Worm (Caenorhabditis elegans) whole organism, late embryonic: ENCODE data around the gene fzo-1.

Experiments used
- ama-1 ChIP-seq: fragments of 150-350 bp; optimal IDR thresholded peaks from 2 replicates; lab custom pipeline; 2014
- ceh-31 ChIP-seq: sonication (generic microtip); optimal IDR thresholded peaks from 2 replicates; lab custom pipeline; 2016; ENCODE audit warnings: missing genetic modification characterization, missing compliant biosample characterization
- dmd-4 ChIP-seq: sonication (generic microtip); optimal IDR thresholded peaks from 2 replicates; lab custom pipeline; 2016; ENCODE audit warnings: borderline replicate concordance, missing genetic modification characterization, missing compliant biosample characterization
- fkh-6 ChIP-seq: sonication (generic microtip); optimal IDR thresholded peaks from 2 replicates; lab custom pipeline; 2016; ENCODE audit warnings: missing genetic modification characterization, missing compliant biosample characterization
- hlh-15 ChIP-seq: sonication (generic microtip); optimal IDR thresholded peaks from 2 replicates; lab custom pipeline; 2016; ENCODE audit warnings: missing genetic modification characterization, missing compliant biosample characterization
- mec-3 ChIP-seq: sonication (generic microtip); optimal IDR thresholded peaks from 2 replicates; lab custom pipeline; 2016; ENCODE audit warnings: borderline replicate concordance, missing genetic modification characterization, missing compliant biosample characterization
- nhr-232 ChIP-seq: sonication (generic microtip); optimal IDR thresholded peaks from 2 replicates; lab custom pipeline; 2016; ENCODE audit warnings: missing genetic modification characterization, missing compliant biosample characterization
- odd-2 ChIP-seq: sonication (generic microtip); optimal IDR thresholded peaks from 2 replicates; lab custom pipeline; 2017; ENCODE audit warnings: antibody characterized with exemption, mild to moderate bottlenecking, missing genetic modification characterization, missing compliant biosample characterization
- pha-4 ChIP-seq: fragments of 150-350 bp; optimal IDR thresholded peaks from 2 replicates; lab custom pipeline; 2018; ENCODE audit warnings: missing biosample characterization, missing genetic modification reagents, missing genetic modification characterization
- pqm-1 ChIP-seq: sonication (generic microtip); optimal IDR thresholded peaks from 2 replicates; lab custom pipeline; 2016; ENCODE audit warnings: missing genetic modification characterization, missing compliant biosample characterization
- unc-55 ChIP-seq: sonication (generic microtip); optimal IDR thresholded peaks from 2 replicates; lab custom pipeline; 2017; ENCODE audit warnings: missing biosample characterization, missing genetic modification reagents, missing genetic modification characterization
- zip-5 ChIP-seq: sonication (generic microtip); optimal IDR thresholded peaks from 2 replicates; lab custom pipeline; 2016; ENCODE audit warnings: missing genetic modification characterization, missing compliant biosample characterization
- ztf-16 ChIP-seq: sonication (generic microtip); optimal IDR thresholded peaks from 2 replicates; lab custom pipeline; 2017; ENCODE audit warnings: missing genetic modification characterization, missing compliant biosample characterization

DNA sequence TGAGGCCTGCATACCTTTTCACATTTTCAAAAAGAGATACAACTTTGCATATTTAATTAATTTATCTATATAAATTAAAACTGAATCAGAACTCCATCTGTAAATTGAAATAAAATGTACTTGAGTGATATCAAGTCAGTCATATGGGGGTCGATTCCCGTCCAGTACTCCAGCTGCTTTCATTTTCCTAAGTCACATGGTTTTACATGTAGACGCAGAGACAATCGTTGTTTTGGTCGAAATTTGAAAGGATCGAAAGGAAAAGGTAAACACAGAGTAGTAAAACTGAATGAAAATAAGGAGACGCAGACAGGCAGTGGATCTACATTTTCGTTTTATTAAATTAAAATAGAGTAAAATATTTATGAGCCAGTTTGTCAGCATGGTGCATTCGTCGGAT lies 38.1 kb upstream of the fzo-1 start:
- TF ChIP-seq hlh-15 (no peak), nhr-232 (tag; lab: Kevin White, UChicago) (no peak), ama-1 (lab: Kevin White, UChicago) (no peak), unc-55 (GFP tag; lab: Kevin White, UChicago) (no peak), ceh-31 (tag; lab: Kevin White, UChicago) (no peak), pqm-1 (tag; lab: Kevin White, UChicago) (no peak), fkh-6 (no peak), zip-5 (tag; lab: Kevin White, UChicago) (no peak), ztf-16 (tag; lab: Kevin White, UChicago) (no peak), pha-4 (no peak), mec-3 (tag; lab: Kevin White, UChicago) (no peak), dmd-4 (tag; lab: Kevin White, UChicago) (no peak), odd-2 (tag; lab: Kevin White, UChicago) (no peak)
